Fruit fly (Drosophila melanogaster): ENCODE results near the gene CG10413.

- TF ChIP-seq CG32121 (GFP tag; IDR thresholded peaks at IDR 0.05) (no peak), CG17806 (tag; optimal IDR thresholded peaks at IDR 0.05) (no peak)
Observed at dm6 chr2L:18632389-18632788, 27.3 kb upstream of the CG10413 start.

Data from whole organism, pupa.